Fruit fly (Drosophila melanogaster): ENCODE measurements around the gene CG7573.

The CG7573 gene

DNA sequence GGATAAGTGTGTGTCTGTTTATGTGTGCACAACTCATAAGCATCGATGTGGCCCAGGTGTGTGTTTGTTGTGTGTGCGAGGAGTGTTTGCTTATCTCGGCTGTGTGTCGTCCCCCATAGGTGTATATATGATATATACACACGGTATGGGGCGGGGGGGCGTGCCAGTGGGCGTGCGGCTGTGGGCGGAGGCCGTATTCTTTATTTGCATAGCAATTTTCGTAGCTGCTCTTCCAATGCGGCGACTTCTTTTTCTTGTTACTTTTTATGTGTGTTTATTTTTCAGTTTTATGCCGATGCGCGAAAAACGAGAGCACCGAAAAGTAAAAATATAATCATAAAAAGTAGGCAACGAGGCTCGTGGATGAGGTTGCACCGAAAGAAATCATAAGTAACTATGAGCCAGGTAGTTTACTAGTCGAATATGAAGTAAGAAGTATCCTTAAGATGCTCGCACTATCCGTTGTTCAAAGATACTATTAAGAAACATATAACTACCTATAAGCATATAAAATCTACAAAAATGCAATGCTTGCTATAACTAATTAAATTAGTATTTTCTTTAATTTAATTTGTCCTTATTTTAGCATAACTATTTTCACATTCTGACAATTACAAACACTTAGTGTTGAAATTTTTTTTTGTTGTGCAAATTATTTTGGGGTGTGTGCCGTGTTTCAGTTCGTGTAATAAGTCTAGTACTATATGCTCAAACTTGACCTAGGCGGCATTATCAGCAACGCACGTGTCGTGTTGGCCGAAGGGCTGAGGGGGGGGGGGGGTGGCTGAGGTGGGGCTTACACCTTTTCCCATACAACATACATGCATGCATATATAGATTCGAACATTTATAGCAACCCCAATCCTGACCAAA is 32.9 kb upstream of the CG7573 start (continued):
- TF ChIP-seq toy (GFP tag; IDR thresholded peaks at IDR 0.05): no peak
- no peak for TF ChIP-seq gcm (GFP tag; optimal IDR thresholded peaks at IDR 0.05)
- peak; percentile 1 for TF ChIP-seq lilli (GFP tag; optimal IDR thresholded peaks at IDR 0.05)
- no peak for TF ChIP-seq CG2712 (tag; optimal IDR thresholded peaks at IDR 0.05)
- TF ChIP-seq CG10565 (GFP tag; optimal IDR thresholded peaks at IDR 0.05): no peak
- no peak for TF ChIP-seq CkIIα-i1 (GFP tag; IDR thresholded peaks at IDR 0.05)
- TF ChIP-seq CG13123 (GFP tag; optimal IDR thresholded peaks at IDR 0.05): no peak
- no peak for TF ChIP-seq CG11093 (GFP tag; IDR thresholded peaks at IDR 0.05)
- TF ChIP-seq Oli (tag; optimal IDR thresholded peaks at IDR 0.05): peak; percentile 61
- no peak for TF ChIP-seq cad (GFP tag; optimal IDR thresholded peaks at IDR 0.05)
- TF ChIP-seq dm (GFP tag; optimal IDR thresholded peaks at IDR 0.05): no peak
- no peak for TF ChIP-seq tx (GFP tag; optimal IDR thresholded peaks at IDR 0.05)
- TF ChIP-seq CG5180 (GFP tag; optimal IDR thresholded peaks at IDR 0.05): no peak
- TF ChIP-seq Elba2 (GFP tag; optimal IDR thresholded peaks at IDR 0.05): no peak
- TF ChIP-seq sim (GFP tag; IDR thresholded peaks at IDR 0.05): no peak
- TF ChIP-seq Hr3 (GFP tag; optimal IDR thresholded peaks at IDR 0.05): peak; percentile 52
- peak; percentile 55 for TF ChIP-seq grau (tag; optimal IDR thresholded peaks at IDR 0.05)
- peak; percentile 45 for TF ChIP-seq tio (GFP tag; optimal IDR thresholded peaks at IDR 0.05)
- no peak for TF ChIP-seq Jarid2 (GFP tag; optimal IDR thresholded peaks at IDR 0.05)
- peak; percentile 46 for TF ChIP-seq CG4360 (GFP tag; IDR thresholded peaks at IDR 0.05)
- TF ChIP-seq NFAT (GFP tag; IDR thresholded peaks at IDR 0.05): peak; percentile 46; the same call in 1 of the 2 replicates
- peak; percentile 3 for TF ChIP-seq CG18262 (tag; optimal IDR thresholded peaks at IDR 0.05)
- TF ChIP-seq dan (GFP tag; IDR thresholded peaks at IDR 0.05): no peak
- TF ChIP-seq NC2β (GFP tag; optimal IDR thresholded peaks at IDR 0.05): no peak
- no peak for TF ChIP-seq sens-2 (GFP tag; IDR thresholded peaks at IDR 0.05)
- no peak for TF ChIP-seq CG42726 (GFP tag; IDR thresholded peaks at IDR 0.05; ENCODE audit: partially characterized antibody)
- TF ChIP-seq CG34224 (GFP tag; IDR thresholded peaks at IDR 0.05; ENCODE audit: partially characterized antibody): no peak
- TF ChIP-seq lov (optimal IDR thresholded peaks at IDR 0.05): no peak
- TF ChIP-seq lov (GFP tag; IDR thresholded peaks at IDR 0.05): no peak
- no peak for TF ChIP-seq gro (GFP tag; optimal IDR thresholded peaks at IDR 0.05)
- no peak for TF ChIP-seq fd64A (GFP tag; optimal IDR thresholded peaks at IDR 0.05)
- no peak for TF ChIP-seq cato (GFP tag; optimal IDR thresholded peaks at IDR 0.05; ENCODE audit: borderline replicate concordance)
- TF ChIP-seq emc (GFP tag; optimal IDR thresholded peaks at IDR 0.05): no peak
- no peak for TF ChIP-seq TFAM (GFP tag; optimal IDR thresholded peaks at IDR 0.05)
- no peak for TF ChIP-seq exex (tag; optimal IDR thresholded peaks at IDR 0.05)
- no peak for TF ChIP-seq Neu2 (GFP tag; optimal IDR thresholded peaks at IDR 0.05; ENCODE audit: borderline replicate concordance)
- TF ChIP-seq CG4854 (GFP tag; optimal IDR thresholded peaks at IDR 0.05): no peak
- TF ChIP-seq CG7745 (tag; optimal IDR thresholded peaks at IDR 0.05): no peak
- TF ChIP-seq Blimp-1 (GFP tag; optimal IDR thresholded peaks at IDR 0.05): no peak
- peak; percentile 5 for TF ChIP-seq schlank (tag; optimal IDR thresholded peaks at IDR 0.05)
- TF ChIP-seq fd3F (GFP tag; optimal IDR thresholded peaks at IDR 0.05): peak; percentile 13
- TF ChIP-seq CG14441 (GFP tag; IDR thresholded peaks at IDR 0.05): no peak
- TF ChIP-seq al (GFP tag; IDR thresholded peaks at IDR 0.05): peak; percentile 8; the same call in 1 of the 2 replicates
- TF ChIP-seq CG33557 (GFP tag; optimal IDR thresholded peaks at IDR 0.05): no peak
- no peak for TF ChIP-seq gce (GFP tag; IDR thresholded peaks at IDR 0.05)
- peak in 1 of 2 experiments; percentile 38 for TF ChIP-seq dpn (GFP tag; optimal IDR thresholded peaks at IDR 0.05)
- TF ChIP-seq CG13624 (GFP tag; optimal IDR thresholded peaks at IDR 0.05): no peak
- no peak for TF ChIP-seq pzg (GFP tag; optimal IDR thresholded peaks at IDR 0.05)
- TF ChIP-seq sug (tag; optimal IDR thresholded peaks at IDR 0.05): no peak
- TF ChIP-seq maf-S (GFP tag; optimal IDR thresholded peaks at IDR 0.05): no peak

Measured in whole organism, embryonic.